Fruit fly (Drosophila melanogaster): ENCODE measurements around the gene CG34355.

The CG34355 gene

DNA sequence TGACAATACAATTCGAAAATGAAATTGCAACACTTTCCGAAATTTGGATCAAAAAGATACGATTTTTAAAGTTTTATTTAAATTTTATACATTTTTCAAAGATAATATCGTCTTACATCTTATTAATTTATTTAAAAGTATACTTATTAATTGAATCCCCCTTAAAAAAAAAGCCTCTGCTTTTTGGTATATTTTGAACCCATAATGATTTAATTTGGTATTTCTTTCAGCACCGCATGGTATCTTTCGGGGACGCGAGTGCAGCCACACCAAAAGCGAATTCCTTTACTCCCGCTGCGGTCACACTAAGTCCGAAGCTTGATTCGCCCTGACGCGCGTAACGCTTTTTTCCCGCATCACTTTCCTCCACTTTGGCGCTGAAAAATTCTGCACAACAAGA, 16.6 kb downstream of the CG34355 start (continued):
- peak; percentile 95 for TF ChIP-seq CG9797 (GFP tag; optimal IDR thresholded peaks at IDR 0.05)
- TF ChIP-seq CG18599 (GFP tag; optimal IDR thresholded peaks at IDR 0.05): peak; percentile 32
- peak; percentile 16 for TF ChIP-seq CG2116 (GFP tag; optimal IDR thresholded peaks at IDR 0.05)
- no peak for TF ChIP-seq Atf6 (GFP tag; IDR thresholded peaks at IDR 0.05)
- no peak; the same call in 1 of the 2 replicates for TF ChIP-seq CG4404 (GFP tag; IDR thresholded peaks at IDR 0.05)
- peak; percentile 45 for TF ChIP-seq lilli (GFP tag; optimal IDR thresholded peaks at IDR 0.05)
- TF ChIP-seq salm (tag; optimal IDR thresholded peaks at IDR 0.05): no peak
- no peak for TF ChIP-seq CG1529 (GFP tag; optimal IDR thresholded peaks at IDR 0.05)
- TF ChIP-seq sna (GFP tag; IDR thresholded peaks at IDR 0.05; ENCODE audit: partially characterized antibody): 0 out of 2 replicates have a peak, but pooled peaks have one; percentile 34
- peak; percentile 18 for TF ChIP-seq ind (GFP tag; optimal IDR thresholded peaks at IDR 0.05)
- TF ChIP-seq CG4854 (GFP tag; optimal IDR thresholded peaks at IDR 0.05): no peak
- peak; percentile 5 for TF ChIP-seq Deaf1 (tag; optimal IDR thresholded peaks at IDR 0.05)
- no peak for TF ChIP-seq CG17186 (GFP tag; optimal IDR thresholded peaks at IDR 0.05)
- peak; percentile 29; the same call in 1 of the 3 replicates for TF ChIP-seq CG11695 (GFP tag; IDR thresholded peaks at IDR 0.05)
- no peak for TF ChIP-seq Bteb2 (GFP tag; optimal IDR thresholded peaks at IDR 0.05)
- no peak for TF ChIP-seq CG6813 (GFP tag; optimal IDR thresholded peaks at IDR 0.05)
- TF ChIP-seq D19B (GFP tag; optimal IDR thresholded peaks at IDR 0.05): no peak
- TF ChIP-seq CG14965 (GFP tag; optimal IDR thresholded peaks at IDR 0.05; ENCODE audit: borderline replicate concordance): no peak
- TF ChIP-seq jumu (GFP tag; optimal IDR thresholded peaks at IDR 0.05): no peak
- TF ChIP-seq CG33557 (GFP tag; optimal IDR thresholded peaks at IDR 0.05): no peak
- no peak for TF ChIP-seq Doc2 (GFP tag; IDR thresholded peaks at IDR 0.05)
- no peak for TF ChIP-seq CG13775 (GFP tag; optimal IDR thresholded peaks at IDR 0.05)
- TF ChIP-seq CG12299 (tag; optimal IDR thresholded peaks at IDR 0.05): no peak
- TF ChIP-seq vvl (GFP tag; IDR thresholded peaks at IDR 0.05): peak; percentile 67
- TF ChIP-seq NFAT (GFP tag; IDR thresholded peaks at IDR 0.05): no peak
- TF ChIP-seq CG4617 (GFP tag; optimal IDR thresholded peaks at IDR 0.05; ENCODE audit: borderline replicate concordance): no peak
- TF ChIP-seq Xbp1 (GFP tag; optimal IDR thresholded peaks at IDR 0.05): peak; percentile 46
- peak; percentile 36 for TF ChIP-seq BEAF-32 (GFP tag; optimal IDR thresholded peaks at IDR 0.05)
- TF ChIP-seq HLH4C (GFP tag; IDR thresholded peaks at IDR 0.05; ENCODE audit: partially characterized antibody): no peak
- no peak for TF ChIP-seq Lpt (GFP tag; optimal IDR thresholded peaks at IDR 0.05)
- TF ChIP-seq eyg (GFP tag; optimal IDR thresholded peaks at IDR 0.05): no peak
- no peak for TF ChIP-seq tio (GFP tag; optimal IDR thresholded peaks at IDR 0.05)
- peak; percentile 90 for TF ChIP-seq sd (tag; optimal IDR thresholded peaks at IDR 0.05)
- TF ChIP-seq CG13424 (tag; optimal IDR thresholded peaks at IDR 0.05): peak; percentile 47
- no peak for TF ChIP-seq croc (GFP tag; conservative IDR thresholded peaks at IDR 0.05)
- no peak for TF ChIP-seq sens-2 (GFP tag; IDR thresholded peaks at IDR 0.05)
- TF ChIP-seq corto (GFP tag; optimal IDR thresholded peaks at IDR 0.05): no peak
- peak; percentile 60 for TF ChIP-seq ewg (GFP tag; optimal IDR thresholded peaks at IDR 0.05)
- TF ChIP-seq Camta (GFP tag; optimal IDR thresholded peaks at IDR 0.05): no peak
- TF ChIP-seq fd64A (GFP tag; optimal IDR thresholded peaks at IDR 0.05): no peak
- TF ChIP-seq slbo (GFP tag; IDR thresholded peaks at IDR 0.05): peak; percentile 51
- no peak for TF ChIP-seq CG1792 (GFP tag; optimal IDR thresholded peaks at IDR 0.05)
- no peak for TF ChIP-seq chinmo (GFP tag; IDR thresholded peaks at IDR 0.05; ENCODE audit: partially characterized antibody)
- TF ChIP-seq CG7745 (tag; optimal IDR thresholded peaks at IDR 0.05): no peak
- no peak for TF ChIP-seq luna (GFP tag; optimal IDR thresholded peaks at IDR 0.05)
- peak; percentile 31; the same call in 1 of the 2 replicates for TF ChIP-seq Scr (GFP tag; IDR thresholded peaks at IDR 0.05; ENCODE audit: partially characterized antibody)
- TF ChIP-seq CG34422 (GFP tag; IDR thresholded peaks at IDR 0.05): 0 out of 3 replicates have a peak, but pooled peaks have one; percentile 20
- TF ChIP-seq CG11085 (GFP tag; IDR thresholded peaks at IDR 0.05): no peak
- TF ChIP-seq CG42726 (GFP tag; IDR thresholded peaks at IDR 0.05; ENCODE audit: partially characterized antibody): 0 out of 2 replicates have a peak, but pooled peaks have one; percentile 31
- TF ChIP-seq odd (GFP tag; optimal IDR thresholded peaks at IDR 0.05): no peak

All from whole organism, embryonic.